Worm (Caenorhabditis elegans) whole organism, L1 larva: ENCODE measurements around the gene teg-1.

ENCODE experiments used
- C04F5.9 ChIP-seq: sonication (generic microtip); optimal IDR thresholded peaks from 2 replicates; lab custom pipeline; 2016; ENCODE audit warnings: missing genetic modification characterization, missing compliant biosample characterization
- C34B4.2 ChIP-seq: sonication (generic microtip); optimal IDR thresholded peaks from 2 replicates; lab custom pipeline; 2017; ENCODE audit warnings: mild to moderate bottlenecking, missing genetic modification characterization, missing compliant biosample characterization
- F16B12.6 ChIP-seq: fragments of 150-350 bp; optimal IDR thresholded peaks from 2 replicates; lab custom pipeline; 2014; ENCODE audit warnings: missing biosample characterization, missing genetic modification characterization
- aha-1 ChIP-seq: fragments of 150-350 bp; optimal IDR thresholded peaks from 2 replicates; lab custom pipeline; 2014; ENCODE audit warnings: missing biosample characterization, missing genetic modification characterization
- alr-1 ChIP-seq: fragments of 200-800 bp; sonication (Bioruptor generic); optimal IDR thresholded peaks from 2 replicates; lab custom pipeline; 2018; ENCODE audit warnings: borderline replicate concordance, mild to moderate bottlenecking, missing genetic modification characterization, missing compliant biosample characterization
- ama-1 ChIP-seq: fragments of 150-350 bp; optimal IDR thresholded peaks from 2 replicates; lab custom pipeline; 2014
- ceh-82 ChIP-seq, 3 experiments: fragments of 150-350 bp in 1 of 3; sonication (generic microtip) in 2 of 3; optimal IDR thresholded peaks; 2 replicates each; lab custom pipeline; 2014 to 2017; ENCODE audit warnings: missing biosample characterization in 3 of 3, missing genetic modification characterization in 3 of 3
- dsc-1 ChIP-seq: sonication (generic microtip); optimal IDR thresholded peaks from 2 replicates; lab custom pipeline; 2016; ENCODE audit warnings: mild to moderate bottlenecking, missing genetic modification characterization, missing compliant biosample characterization
- efl-1 ChIP-seq, 4 experiments: fragments of 150-350 bp; optimal IDR thresholded peaks in 3 of 4; peaks in 1 of 4; 1 replicate in 1 of 4; 2 replicates in 3 of 4; lab custom pipeline; 2014; ENCODE audit warnings: missing biosample characterization in 2 of 4, missing genetic modification characterization in 2 of 4, missing genetic modification reagents in 2 of 4
- egl-13 ChIP-seq: sonication (generic microtip); optimal IDR thresholded peaks from 2 replicates; lab custom pipeline; 2016; ENCODE audit warnings: missing genotype, missing genetic modification reagents, missing genetic modification characterization, missing compliant biosample characterization
- egl-27 ChIP-seq, 2 experiments: fragments of 150-350 bp in 1 of 2; sonication (generic microtip); optimal IDR thresholded peaks; 3 replicates each; lab custom pipeline; 2017 to 2018; ENCODE audit warnings: missing biosample characterization in 2 of 2, missing genetic modification characterization in 2 of 2, missing genetic modification reagents in 2 of 2
- elt-2 ChIP-seq: sonication (generic microtip); optimal IDR thresholded peaks from 2 replicates; lab custom pipeline; 2016; ENCODE audit warnings: missing genetic modification characterization, mild to moderate bottlenecking, inconsistent platforms, missing compliant biosample characterization, missing genetic modification reagents
- elt-3 ChIP-seq, 6 experiments: fragments of 150-350 bp in 1 of 6; sonication (generic microtip); optimal IDR thresholded peaks; 2 replicates each; lab custom pipeline; 2017 to 2018; ENCODE audit warnings: missing biosample characterization in 6 of 6, missing genetic modification characterization in 6 of 6, inconsistent platforms in 1 of 6
- fkh-8 ChIP-seq: sonication (generic microtip); optimal IDR thresholded peaks from 2 replicates; lab custom pipeline; 2016; ENCODE audit warnings: mild to moderate bottlenecking, missing genetic modification characterization, missing compliant biosample characterization
- hlh-4 ChIP-seq: sonication (generic microtip); optimal IDR thresholded peaks from 2 replicates; lab custom pipeline; 2016; ENCODE audit warnings: mild to moderate bottlenecking, missing genetic modification characterization, missing compliant biosample characterization
- isw-1 ChIP-seq: fragments of 200-800 bp; sonication (Bioruptor generic); IDR thresholded peaks from 2 replicates; pipeline ENCODE4 v1.3.6; 2022; ENCODE audit warnings: missing genetic modification characterization, missing compliant biosample characterization
- jun-1 ChIP-seq: fragments of 150-350 bp; optimal IDR thresholded peaks from 2 replicates; lab custom pipeline; 2014; ENCODE audit warnings: missing biosample characterization, missing genetic modification reagents, missing genetic modification characterization
- lin-14 ChIP-seq: fragments of 200-800 bp; sonication (Bioruptor generic); optimal IDR thresholded peaks from 2 replicates; lab custom pipeline; 2018; ENCODE audit warnings: mild to moderate bottlenecking, missing genetic modification characterization, moderate library complexity, missing compliant biosample characterization
- lin-35 ChIP-seq, 2 experiments: fragments of 150-350 bp; optimal IDR thresholded peaks; 2 replicates each; lab custom pipeline; 2014; ENCODE audit warnings: missing biosample characterization in 2 of 2, missing genetic modification characterization in 2 of 2, missing genetic modification reagents in 2 of 2
- lir-3 ChIP-seq: sonication (generic microtip); optimal IDR thresholded peaks from 2 replicates; lab custom pipeline; 2016; ENCODE audit warnings: mild to moderate bottlenecking, missing genetic modification characterization, moderate library complexity, missing compliant biosample characterization; ENCODE audit not compliant: poor library complexity
- lsy-2 ChIP-seq, 2 experiments: fragments of 150-350 bp; optimal IDR thresholded peaks; 2 replicates each; lab custom pipeline; 2014; ENCODE audit warnings: missing biosample characterization in 2 of 2, missing genetic modification characterization in 2 of 2
- mab-9 ChIP-seq: fragments of 200-800 bp; sonication (Bioruptor generic); IDR thresholded peaks from 2 replicates; pipeline ENCODE4 v1.3.6; 2022; ENCODE audit warnings: missing genetic modification reagents, missing genetic modification characterization, missing compliant biosample characterization
- mdl-1 ChIP-seq, 2 experiments: fragments of 150-350 bp; optimal IDR thresholded peaks; 2 replicates each; lab custom pipeline; 2014 to 2017; ENCODE audit warnings: missing biosample characterization in 2 of 2, missing genetic modification characterization in 2 of 2, inconsistent platforms in 1 of 2
- mef-2 ChIP-seq: fragments of 150-350 bp; optimal IDR thresholded peaks from 2 replicates; lab custom pipeline; 2014; ENCODE audit warnings: missing biosample characterization, missing genetic modification characterization
- nhr-12 ChIP-seq: sonication (generic microtip); optimal IDR thresholded peaks from 2 replicates; lab custom pipeline; 2017; ENCODE audit warnings: missing biosample characterization, missing genetic modification characterization
- nhr-237 ChIP-seq: fragments of 150-350 bp; optimal IDR thresholded peaks from 2 replicates; lab custom pipeline; 2014; ENCODE audit warnings: missing biosample characterization, missing genetic modification characterization
- nhr-84 ChIP-seq: sonication (generic microtip); optimal IDR thresholded peaks from 2 replicates; lab custom pipeline; 2017; ENCODE audit warnings: missing biosample characterization, missing genetic modification characterization
- nhr-85 ChIP-seq: sonication (generic microtip); peaks from one replicate; lab custom pipeline; 2016; ENCODE audit warnings: missing genetic modification characterization, inconsistent platforms, missing compliant biosample characterization
- nhr-90 ChIP-seq: sonication (generic microtip); optimal IDR thresholded peaks from 2 replicates; lab custom pipeline; 2016; ENCODE audit warnings: mild to moderate bottlenecking, missing genetic modification characterization, missing compliant biosample characterization; ENCODE audit not compliant: poor library complexity
- pax-3 ChIP-seq: fragments of 200-800 bp; sonication (Bioruptor generic); optimal IDR thresholded peaks from 2 replicates; lab custom pipeline; 2018; ENCODE audit warnings: mild to moderate bottlenecking, missing genetic modification characterization, moderate library complexity, missing compliant biosample characterization
- rnt-1 ChIP-seq: sonication (generic microtip); optimal IDR thresholded peaks from 2 replicates; lab custom pipeline; 2016; ENCODE audit warnings: mild to moderate bottlenecking, missing genetic modification characterization, moderate library complexity, missing compliant biosample characterization
- skn-1 ChIP-seq: fragments of 150-350 bp; optimal IDR thresholded peaks from 2 replicates; lab custom pipeline; 2014; ENCODE audit warnings: missing biosample characterization, missing genetic modification characterization
- snu-23 ChIP-seq: sonication (generic microtip); optimal IDR thresholded peaks from 2 replicates; lab custom pipeline; 2016; ENCODE audit warnings: missing genetic modification characterization, missing compliant biosample characterization
- sup-37 ChIP-seq: fragments of 200-800 bp; sonication (Bioruptor generic); optimal IDR thresholded peaks from 2 replicates; lab custom pipeline; 2018; ENCODE audit warnings: mild to moderate bottlenecking, missing genetic modification characterization, missing compliant biosample characterization
- swsn-7 ChIP-seq: sonication (generic microtip); optimal IDR thresholded peaks from 2 replicates; lab custom pipeline; 2016; ENCODE audit warnings: missing genetic modification characterization, missing compliant biosample characterization
- tlp-1 ChIP-seq: fragments of 150-350 bp; optimal IDR thresholded peaks from 2 replicates; lab custom pipeline; 2014; ENCODE audit warnings: missing biosample characterization, missing genetic modification characterization
- unc-130 ChIP-seq: fragments of 150-350 bp; optimal IDR thresholded peaks from 2 replicates; lab custom pipeline; 2017; ENCODE audit warnings: missing biosample characterization, missing genetic modification characterization, inconsistent platforms
- unc-30 ChIP-seq: sonication (generic microtip); optimal IDR thresholded peaks from 2 replicates; lab custom pipeline; 2017; ENCODE audit warnings: missing biosample characterization, missing genetic modification characterization
- unc-62 ChIP-seq: fragments of 150-350 bp; optimal IDR thresholded peaks from 2 replicates; lab custom pipeline; 2014; ENCODE audit warnings: missing biosample characterization, missing genetic modification reagents, missing genetic modification characterization
- unc-86 ChIP-seq: sonication (generic microtip); optimal IDR thresholded peaks from 2 replicates; lab custom pipeline; 2016; ENCODE audit warnings: missing genetic modification characterization, missing compliant biosample characterization
- unc-98 ChIP-seq: fragments of 200-800 bp; sonication (Bioruptor generic); IDR thresholded peaks from 2 replicates; pipeline ENCODE4 v1.3.6; 2022; ENCODE audit warnings: missing genetic modification characterization, missing compliant biosample characterization
- xbp-1 ChIP-seq: sonication (generic microtip); optimal IDR thresholded peaks from 2 replicates; lab custom pipeline; 2016; ENCODE audit warnings: missing genetic modification characterization, missing compliant biosample characterization
- ztf-11 ChIP-seq, 2 experiments: sonication (generic microtip); optimal IDR thresholded peaks; 2 replicates each; lab custom pipeline; 2016 to 2017; ENCODE audit warnings: missing genetic modification characterization in 2 of 2, missing biosample characterization in 1 of 2, missing compliant biosample characterization in 1 of 2
- ztf-4 ChIP-seq: fragments of 150-350 bp; optimal IDR thresholded peaks from 2 replicates; lab custom pipeline; 2014; ENCODE audit warnings: missing biosample characterization, missing genetic modification characterization

teg-1 gene

DNA sequence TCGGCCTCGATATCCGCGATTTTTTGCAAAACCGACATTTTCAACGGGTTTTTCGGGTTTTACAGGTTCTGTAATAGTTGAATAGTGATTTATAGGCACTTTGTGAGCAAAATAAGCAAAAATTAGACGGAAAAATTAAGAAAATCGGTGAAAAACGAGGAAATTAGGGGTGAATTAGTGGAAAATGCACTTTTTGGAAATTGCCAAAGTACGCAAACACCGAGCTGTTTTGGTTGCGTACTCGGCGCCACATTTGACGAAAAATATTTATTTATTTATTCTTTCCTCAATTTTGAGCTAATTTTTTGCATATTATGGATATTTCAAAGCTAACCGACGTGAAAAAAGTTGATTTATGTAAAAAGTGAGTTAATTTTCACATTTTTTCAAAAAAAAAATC is 25.0 kb upstream of the teg-1 start, which contains the start of the genes T28D6.6 and pen-2 (continued):
- no peak for TF ChIP-seq C04F5.9 (tag; lab: Kevin White, UChicago)
- TF ChIP-seq mdl-1 (tag; optimal IDR thresholded peaks at IDR 0.05; lab: Kevin White, UChicago) = no peak
- no peak for TF ChIP-seq aha-1 (tag; lab: Kevin White, UChicago)
- TF ChIP-seq xbp-1 = peak; percentile 30
- peak; percentile 16 for TF ChIP-seq dsc-1
- no peak for TF ChIP-seq alr-1 (tag; lab: Kevin White, UChicago)
- no peak for TF ChIP-seq lin-14 (GFP tag; lab: Kevin White, UChicago)
- peak; percentile 41 to 58 for TF ChIP-seq lin-35 (GFP tag; optimal IDR thresholded peaks at IDR 0.05; lab: Kevin White, UChicago)
- TF ChIP-seq swsn-7 (tag; lab: Kevin White, UChicago) = peak; percentile 13
- TF ChIP-seq efl-1 (optimal IDR thresholded peaks at IDR 0.05; lab: Kevin White, UChicago) = peak; percentile 25 to 57
- TF ChIP-seq efl-1 (GFP tag; optimal IDR thresholded peaks at IDR 0.05 in 1 of 2; lab: Kevin White, UChicago) = peak; percentile 65 to 87
- no peak for TF ChIP-seq nhr-84
- no peak for TF ChIP-seq lir-3 (tag; lab: Kevin White, UChicago)
- no peak for TF ChIP-seq rnt-1 (tag; lab: Kevin White, UChicago)
- peak in 1 of 6 experiments; percentile 1 for TF ChIP-seq elt-3 (tag; optimal IDR thresholded peaks at IDR 0.05; lab: Kevin White, UChicago)
- TF ChIP-seq tlp-1 = no peak
- no peak for TF ChIP-seq fkh-8 (tag; lab: Kevin White, UChicago)
- no peak for TF ChIP-seq nhr-237 (tag; lab: Kevin White, UChicago)
- TF ChIP-seq sup-37 (GFP tag; lab: Kevin White, UChicago) = no peak
- TF ChIP-seq nhr-85 (tag; lab: Kevin White, UChicago) = no peak
- TF ChIP-seq snu-23 (GFP tag; lab: Kevin White, UChicago) = peak; percentile 53
- no peak for TF ChIP-seq ztf-4
- TF ChIP-seq pax-3 (tag; lab: Kevin White, UChicago) = no peak

DNA sequence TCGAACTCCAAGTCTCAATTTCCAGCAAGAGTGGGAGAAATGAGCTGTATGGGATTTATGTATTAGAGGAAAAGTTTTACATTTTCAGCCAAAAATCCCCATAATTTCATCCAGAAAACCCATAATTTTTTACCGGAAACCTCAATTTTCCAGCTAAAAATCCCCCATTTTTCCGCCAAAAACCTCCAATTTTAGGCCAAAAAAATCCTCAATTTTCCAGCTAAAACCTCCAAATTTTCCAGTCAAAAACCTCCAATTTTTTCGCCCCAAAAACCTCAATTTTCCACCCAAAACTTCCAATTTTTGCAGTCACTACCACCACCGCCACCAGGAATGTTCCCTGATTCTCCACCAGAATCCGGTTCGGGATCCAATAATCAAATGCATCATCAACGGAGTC is 23.4 kb upstream of the teg-1 start:
- TF ChIP-seq unc-30 (tag; lab: Kevin White, UChicago) (no peak), ama-1 (lab: Kevin White, UChicago) (no peak), unc-62 (no peak), egl-13 (tag; lab: Kevin White, UChicago) (no peak)

DNA sequence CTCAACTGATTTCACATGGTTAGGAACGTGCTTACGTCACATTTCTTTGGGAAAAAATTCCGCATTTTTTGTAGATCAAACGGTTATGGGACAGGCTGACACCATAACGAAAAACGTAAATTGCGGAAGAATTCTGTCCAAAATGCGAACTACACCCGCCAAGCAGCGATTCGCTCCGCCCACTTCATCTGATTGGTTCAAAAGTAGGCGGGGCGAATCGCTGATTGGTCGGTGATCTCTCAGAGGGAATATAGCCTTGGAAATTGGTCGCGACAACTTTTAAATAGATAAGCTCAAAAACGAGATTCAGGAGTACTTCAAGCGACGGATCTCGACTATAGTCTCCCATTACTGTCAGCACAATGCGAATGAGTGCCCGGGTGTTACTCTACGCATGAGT is 19.6 kb upstream of the teg-1 start:
- TF ChIP-seq mab-9 (GFP tag; lab: Robert Waterston, UW) (no peak), unc-30 (tag; lab: Kevin White, UChicago) (no peak), hlh-4 (tag; lab: Kevin White, UChicago) (no peak), F16B12.6 (no peak), aha-1 (tag; lab: Kevin White, UChicago) (no peak), ama-1 (lab: Kevin White, UChicago) (no peak), nhr-84 (no peak), egl-27 (tag; optimal IDR thresholded peaks at IDR 0.05; lab: Kevin White, UChicago) (no peak), swsn-7 (tag; lab: Kevin White, UChicago) (no peak), jun-1 (tag; lab: Kevin White, UChicago) (no peak), isw-1 (GFP tag; lab: Robert Waterston, UW) (no peak)
- TF ChIP-seq, all 84 proteins: peak for 0

DNA sequence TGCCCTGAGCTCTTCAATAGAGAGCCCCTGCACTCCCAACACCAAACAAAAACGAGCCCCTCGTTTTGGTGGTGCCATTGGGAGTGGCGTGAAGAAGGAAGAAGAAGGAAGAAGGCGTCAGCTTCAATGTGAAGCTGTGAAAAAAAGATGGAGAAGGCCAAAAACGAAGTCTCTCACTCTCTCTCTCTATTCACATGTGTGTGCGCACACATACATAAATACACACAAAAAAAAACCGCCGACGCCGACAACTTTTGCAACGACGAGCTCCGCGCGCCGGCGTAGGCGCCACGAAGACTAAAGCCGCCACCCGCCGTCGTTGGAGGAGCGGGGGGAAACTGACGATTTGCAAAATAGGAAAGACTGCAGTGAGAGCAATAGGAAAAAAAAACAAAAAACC is 18.0 kb upstream of the teg-1 start:
- no peak for TF ChIP-seq nhr-12 (tag; lab: Kevin White, UChicago)
- no peak for TF ChIP-seq elt-2
- peak in 1 of 2 experiments; percentile 17 for TF ChIP-seq lsy-2 (tag; optimal IDR thresholded peaks at IDR 0.05; lab: Kevin White, UChicago)
- no peak for TF ChIP-seq egl-13 (tag; lab: Kevin White, UChicago)
- no peak for TF ChIP-seq unc-130 (tag; lab: Kevin White, UChicago)
- no peak for TF ChIP-seq mef-2 (tag; lab: Kevin White, UChicago)
- TF ChIP-seq ztf-11 (tag; optimal IDR thresholded peaks at IDR 0.05; lab: Kevin White, UChicago) = no peak
- TF ChIP-seq skn-1 (tag; lab: Kevin White, UChicago) = no peak
- TF ChIP-seq unc-98 (GFP tag; lab: Robert Waterston, UW) = no peak
- no peak for TF ChIP-seq unc-62
- TF ChIP-seq lir-3 (tag; lab: Kevin White, UChicago) = no peak
- peak; percentile 77 for TF ChIP-seq lin-14 (GFP tag; lab: Kevin White, UChicago)
- TF ChIP-seq snu-23 (GFP tag; lab: Kevin White, UChicago) = no peak
- peak; percentile 29 for TF ChIP-seq unc-86 (tag; lab: Kevin White, UChicago)
- TF ChIP-seq efl-1 (optimal IDR thresholded peaks at IDR 0.05; lab: Kevin White, UChicago) = no peak
- TF ChIP-seq efl-1 (GFP tag; optimal IDR thresholded peaks at IDR 0.05 in 1 of 2; lab: Kevin White, UChicago) = peak in 1 of 2 experiments; percentile 84
- TF ChIP-seq ceh-82 (tag; optimal IDR thresholded peaks at IDR 0.05; lab: Kevin White, UChicago) = peak in 2 of 3 experiments; percentile 4 to 50
- TF ChIP-seq nhr-90 = no peak
- no peak for TF ChIP-seq C34B4.2 (tag; lab: Kevin White, UChicago)
- TF ChIP-seq aha-1 (tag; lab: Kevin White, UChicago) = no peak
